Fruit fly (Drosophila melanogaster) whole organism, wandering third instar larva: ENCODE results near the gene CG9759.

Experiments
- CG9705 ChIP-seq: fragments of 200-800 bp; sonication (Bioruptor generic); optimal IDR thresholded peaks from 2 replicates; lab custom pipeline; 2018; ENCODE audit warnings: missing biosample characterization, mild to moderate bottlenecking, missing genetic modification characterization
- Dif ChIP-seq: fragments of 200-275, 200-300 bp; sonication (Bioruptor generic); optimal IDR thresholded peaks from 2 replicates; lab custom pipeline; 2018; ENCODE audit warnings: missing biosample characterization, missing genetic modification characterization; ENCODE audit not compliant: partially characterized antibody
- Mio ChIP-seq: sonication (Bioruptor generic); optimal IDR thresholded peaks from 2 replicates; lab custom pipeline; 2016; ENCODE audit warnings: missing biosample characterization, missing genetic modification characterization
- ey ChIP-seq: fragments of 200-800 bp; sonication (Bioruptor generic); optimal IDR thresholded peaks from 2 replicates; lab custom pipeline; 2016; ENCODE audit warnings: missing biosample characterization, missing genetic modification characterization
- fru ChIP-seq: fragments of 200-800 bp; sonication (Bioruptor generic); optimal IDR thresholded peaks from 3 replicates; lab custom pipeline; 2016; ENCODE audit warnings: missing biosample characterization, mild to moderate bottlenecking, missing genetic modification characterization
- lola ChIP-seq: fragments of >200 bp; optimal IDR thresholded peaks from 2 replicates; lab custom pipeline; 2017; ENCODE audit warnings: missing biosample characterization, missing genetic modification characterization
- pan ChIP-seq: fragments of >200 bp; optimal IDR thresholded peaks from 2 replicates; lab custom pipeline; 2017
- psq ChIP-seq: fragments of 200-800 bp; sonication (Bioruptor generic); optimal IDR thresholded peaks from 3 replicates; lab custom pipeline; 2017; ENCODE audit warnings: missing biosample characterization, mild to moderate bottlenecking, missing genetic modification characterization, moderate library complexity

- no peak for TF ChIP-seq pan (lab: Kevin White, UChicago)
- no peak for TF ChIP-seq fru (GFP tag; lab: Kevin White, UChicago)
- no peak for TF ChIP-seq ey (GFP tag; lab: Kevin White, UChicago)
- TF ChIP-seq CG9705 (GFP tag; lab: Kevin White, UChicago) = no peak
- TF ChIP-seq lola (GFP tag; lab: Kevin White, UChicago) = no peak
- TF ChIP-seq psq (GFP tag; lab: Kevin White, UChicago) = no peak
- no peak for TF ChIP-seq Dif (GFP tag; lab: Kevin White, UChicago)
- TF ChIP-seq Mio (GFP tag; lab: Kevin White, UChicago) = no peak
Measured at dm6 chr3R:13587697-13588096, 21.3 kb downstream of the CG9759 start, which contains the start of gene CG14370.
